Fruit fly (Drosophila melanogaster) whole organism, embryonic: ENCODE results near the gene CG3529.

Source experiments
- CG12659 ChIP-seq: fragments of 200-800 bp; sonication (Bioruptor generic); optimal IDR thresholded peaks from 3 replicates; lab custom pipeline; 2017; ENCODE audit warnings: mild to moderate bottlenecking, missing biosample characterization, missing genetic modification reagents, missing genetic modification characterization
- CG4328 ChIP-seq: fragments of 200-800 bp; sonication (Bioruptor generic); optimal IDR thresholded peaks from 3 replicates; lab custom pipeline; 2017; ENCODE audit warnings: missing biosample characterization, missing genetic modification reagents, missing genetic modification characterization
- CG9932 ChIP-seq: fragments of 200-800 bp; sonication (Bioruptor generic); IDR thresholded peaks from 2 replicates; pipeline ENCODE4 v1.3.6; 2022; ENCODE audit warnings: missing biosample characterization, missing genetic modification characterization
- Dp ChIP-seq: fragments of 200-800 bp; sonication (Bioruptor generic); optimal IDR thresholded peaks from 2 replicates; lab custom pipeline; 2018; ENCODE audit warnings: missing biosample characterization, mild to moderate bottlenecking, missing genetic modification characterization, moderate library complexity
- Elba2 ChIP-seq: fragments of 200-800 bp; sonication (Bioruptor generic); optimal IDR thresholded peaks from 3 replicates; lab custom pipeline; 2016; ENCODE audit warnings: missing biosample characterization, missing genetic modification characterization
- H15 ChIP-seq: fragments of 200-800 bp; sonication (Bioruptor generic); IDR thresholded peaks from 3 replicates; pipeline ENCODE4 v1.3.6; 2022; ENCODE audit warnings: missing biosample characterization, missing genetic modification characterization
- H2.0 ChIP-seq: fragments of 200-800 bp; sonication (Bioruptor generic); IDR thresholded peaks from 2 replicates; pipeline ENCODE4 v1.3.6; 2022; ENCODE audit warnings: missing biosample characterization, missing genetic modification characterization
- tup ChIP-seq: fragments of 200-800 bp; sonication (Bioruptor generic); optimal IDR thresholded peaks from 2 replicates; lab custom pipeline; 2016; ENCODE audit warnings: missing biosample characterization, mild to moderate bottlenecking, missing genetic modification characterization, moderate library complexity

DNA sequence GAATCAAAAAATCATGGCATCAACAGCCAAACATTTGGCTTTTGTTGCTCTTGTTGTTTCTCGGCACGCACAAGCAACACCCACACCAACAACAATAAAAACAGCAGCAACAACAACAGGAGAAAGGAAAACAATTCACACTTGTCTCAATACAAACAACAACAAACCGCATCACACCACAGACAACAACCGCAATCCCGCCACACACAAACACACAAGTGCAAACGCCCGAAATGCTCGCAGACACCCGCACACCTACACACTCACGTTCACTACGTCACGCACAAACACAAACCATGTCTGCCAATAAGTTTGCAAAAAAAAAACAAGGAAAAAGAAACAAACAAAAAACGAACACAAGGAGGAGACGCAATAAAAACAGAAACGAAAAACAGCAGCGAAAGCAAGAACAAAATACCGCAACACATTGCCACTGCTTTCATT lies 21.1 kb downstream of the CG3529 start:
- TF ChIP-seq CG9932, result no peak
- no peak for TF ChIP-seq tup (GFP tag; lab: Kevin White, UChicago)
- no peak for TF ChIP-seq CG4328 (GFP tag; lab: Kevin White, UChicago)
- peak; percentile 73 for TF ChIP-seq Elba2 (GFP tag; lab: Kevin White, UChicago)
- no peak for TF ChIP-seq H15 (GFP tag; lab: Robert Waterston, UW)
- TF ChIP-seq CG12659 (GFP tag; lab: Kevin White, UChicago), result no peak
- no peak for TF ChIP-seq H2.0 (GFP tag; lab: Robert Waterston, UW)
- no peak for TF ChIP-seq Dp (GFP tag; lab: Kevin White, UChicago)
